Worm (Caenorhabditis elegans): ENCODE data around the gene F21C10.9.
A peak's percentile ranks its signal among the peaks of the same experiment; 100 is the strongest.

- TF ChIP-seq nfya-1 (tag; optimal IDR thresholded peaks at IDR 0.05; ENCODE audit: borderline replicate concordance, insufficient read depth) (no peak), F33H1.4 (GFP tag; IDR thresholded peaks at IDR 0.05) (no peak), K11D2.4 (GFP tag; IDR thresholded peaks at IDR 0.05) (no peak), efl-1 (GFP tag; optimal IDR thresholded peaks at IDR 0.05) (no peak), pha-4 (tag; optimal IDR thresholded peaks at IDR 0.05) (no peak), nfyb-1 (GFP tag; IDR thresholded peaks at IDR 0.05) (peak; percentile 23; the same call in 1 of the 2 replicates)
Measured at ce11 chrV:9096674-9097073, 1.8 kb downstream of the F21C10.9 start.

Data from whole organism, young adult.